Worm (Caenorhabditis elegans): ENCODE results near the gene T24D5.1.
A peak's percentile ranks its signal among the peaks of the same experiment; 100 is the strongest.

T24D5.1 gene

ce11 chrX:12574473-12574872 lies at the start of gene T24D5.1:
Gene T24D5.1 (plus strand): TSS chrX:12574773.
- no peak for TF ChIP-seq flt-1 (GFP tag; IDR thresholded peaks at IDR 0.05)

- TF ChIP-seq T22C8.4 (GFP tag; IDR thresholded peaks at IDR 0.05) (no peak), ztf-23 (GFP tag; IDR thresholded peaks at IDR 0.05) (no peak), ref-1 (GFP tag; conservative IDR thresholded peaks at IDR 0.05) (no peak)
Observed at ce11 chrX:12525359-12525839, 49.2 kb upstream of the T24D5.1 start, which contains the start of gene scd-1. Gene scd-1 (minus strand): TSS chrX:12525789.

ce11 chrX:12532405-12532804 lies 42.2 kb upstream of the T24D5.1 start:
- no peak for TF ChIP-seq ref-1 (GFP tag; conservative IDR thresholded peaks at IDR 0.05)

ce11 chrX:12534476-12534875 lies 40.1 kb upstream of the T24D5.1 start:
- no peak for TF ChIP-seq flt-1 (GFP tag; IDR thresholded peaks at IDR 0.05)
- no peak for TF ChIP-seq cog-1 (tag; optimal IDR thresholded peaks at IDR 0.05)
- TF ChIP-seq ref-1 (GFP tag; conservative IDR thresholded peaks at IDR 0.05) = no peak
- TF ChIP-seq ztf-23 (GFP tag; IDR thresholded peaks at IDR 0.05) = no peak
- TF ChIP-seq klf-2 (GFP tag; conservative IDR thresholded peaks at IDR 0.05) = no peak
- no peak for TF ChIP-seq ztf-29 (GFP tag; IDR thresholded peaks at IDR 0.05)
- TF ChIP-seq med-1 (GFP tag; optimal IDR thresholded peaks at IDR 0.05; ENCODE audit: insufficient read depth) = no peak
- TF ChIP-seq tab-1 (GFP tag; IDR thresholded peaks at IDR 0.05) = no peak

ce11 chrX:12538794-12539193 lies 35.8 kb upstream of the T24D5.1 start:
- TF ChIP-seq T22C8.4 (GFP tag; IDR thresholded peaks at IDR 0.05) = no peak
- TF ChIP-seq ref-1 (GFP tag; conservative IDR thresholded peaks at IDR 0.05) = no peak
- no peak for TF ChIP-seq cog-1 (tag; optimal IDR thresholded peaks at IDR 0.05)
- TF ChIP-seq flt-1 (GFP tag; IDR thresholded peaks at IDR 0.05) = no peak
- no peak for TF ChIP-seq tab-1 (GFP tag; IDR thresholded peaks at IDR 0.05)
- no peak for TF ChIP-seq ztf-23 (GFP tag; IDR thresholded peaks at IDR 0.05)
- TF ChIP-seq klf-2 (GFP tag; conservative IDR thresholded peaks at IDR 0.05) = no peak
- TF ChIP-seq med-1 (GFP tag; optimal IDR thresholded peaks at IDR 0.05; ENCODE audit: insufficient read depth) = no peak
- no peak for TF ChIP-seq ztf-29 (GFP tag; IDR thresholded peaks at IDR 0.05)

- TF ChIP-seq med-1 (GFP tag; optimal IDR thresholded peaks at IDR 0.05; ENCODE audit: insufficient read depth) (no peak), klf-2 (GFP tag; conservative IDR thresholded peaks at IDR 0.05) (no peak), flt-1 (GFP tag; IDR thresholded peaks at IDR 0.05) (no peak), ztf-23 (GFP tag; IDR thresholded peaks at IDR 0.05) (no peak), ref-1 (GFP tag; conservative IDR thresholded peaks at IDR 0.05) (no peak), T22C8.4 (GFP tag; IDR thresholded peaks at IDR 0.05) (no peak), tab-1 (GFP tag; IDR thresholded peaks at IDR 0.05) (no peak), ztf-29 (GFP tag; IDR thresholded peaks at IDR 0.05) (no peak), cog-1 (tag; optimal IDR thresholded peaks at IDR 0.05) (no peak)
Observed at ce11 chrX:12545100-12545499, 29.5 kb upstream of the T24D5.1 start.

ce11 chrX:12546804-12547203 lies 27.8 kb upstream of the T24D5.1 start:
- TF ChIP-seq ref-1 (GFP tag; conservative IDR thresholded peaks at IDR 0.05) (no peak), cog-1 (tag; optimal IDR thresholded peaks at IDR 0.05) (no peak), flt-1 (GFP tag; IDR thresholded peaks at IDR 0.05) (no peak), tab-1 (GFP tag; IDR thresholded peaks at IDR 0.05) (no peak), T22C8.4 (GFP tag; IDR thresholded peaks at IDR 0.05) (no peak), ztf-29 (GFP tag; IDR thresholded peaks at IDR 0.05) (no peak), klf-2 (GFP tag; conservative IDR thresholded peaks at IDR 0.05) (no peak), ztf-23 (GFP tag; IDR thresholded peaks at IDR 0.05) (no peak), med-1 (GFP tag; optimal IDR thresholded peaks at IDR 0.05; ENCODE audit: insufficient read depth) (no peak)

ce11 chrX:12549056-12549455 lies 25.5 kb upstream of the T24D5.1 start:
- no peak for TF ChIP-seq ztf-29 (GFP tag; IDR thresholded peaks at IDR 0.05)
- TF ChIP-seq ztf-23 (GFP tag; IDR thresholded peaks at IDR 0.05) = no peak
- TF ChIP-seq ref-1 (GFP tag; conservative IDR thresholded peaks at IDR 0.05) = no peak
- TF ChIP-seq klf-2 (GFP tag; conservative IDR thresholded peaks at IDR 0.05) = no peak
- no peak for TF ChIP-seq tab-1 (GFP tag; IDR thresholded peaks at IDR 0.05)
- no peak for TF ChIP-seq flt-1 (GFP tag; IDR thresholded peaks at IDR 0.05)
- no peak for TF ChIP-seq med-1 (GFP tag; optimal IDR thresholded peaks at IDR 0.05; ENCODE audit: insufficient read depth)
- TF ChIP-seq cog-1 (tag; optimal IDR thresholded peaks at IDR 0.05) = no peak

ce11 chrX:12551633-12552032 lies 22.9 kb upstream of the T24D5.1 start, which contains the start of gene npr-4:
Gene npr-4 (minus strand): TSS chrX:12551684.
- TF ChIP-seq ref-1 (GFP tag; conservative IDR thresholded peaks at IDR 0.05) (no peak), cog-1 (tag; optimal IDR thresholded peaks at IDR 0.05) (no peak), ztf-29 (GFP tag; IDR thresholded peaks at IDR 0.05) (no peak), flt-1 (GFP tag; IDR thresholded peaks at IDR 0.05) (no peak), klf-2 (GFP tag; conservative IDR thresholded peaks at IDR 0.05) (no peak), tab-1 (GFP tag; IDR thresholded peaks at IDR 0.05) (no peak), T22C8.4 (GFP tag; IDR thresholded peaks at IDR 0.05) (no peak), ztf-23 (GFP tag; IDR thresholded peaks at IDR 0.05) (no peak), med-1 (GFP tag; optimal IDR thresholded peaks at IDR 0.05; ENCODE audit: insufficient read depth) (no peak)

- TF ChIP-seq tab-1 (GFP tag; IDR thresholded peaks at IDR 0.05) (peak; percentile 98), klf-2 (GFP tag; conservative IDR thresholded peaks at IDR 0.05) (peak; percentile 95), ztf-29 (GFP tag; IDR thresholded peaks at IDR 0.05) (peak; percentile 97), cog-1 (tag; optimal IDR thresholded peaks at IDR 0.05) (peak; percentile 89), T22C8.4 (GFP tag; IDR thresholded peaks at IDR 0.05) (peak; percentile 94), med-1 (GFP tag; optimal IDR thresholded peaks at IDR 0.05; ENCODE audit: insufficient read depth) (peak; percentile 80), flt-1 (GFP tag; IDR thresholded peaks at IDR 0.05) (peak; percentile 98), ref-1 (GFP tag; conservative IDR thresholded peaks at IDR 0.05) (peak; percentile 96), ztf-23 (GFP tag; IDR thresholded peaks at IDR 0.05) (peak; percentile 96)
Observed at ce11 chrX:12563589-12563988, 11.0 kb upstream of the T24D5.1 start.

- TF ChIP-seq flt-1 (GFP tag; IDR thresholded peaks at IDR 0.05) = no peak
- no peak for TF ChIP-seq cog-1 (tag; optimal IDR thresholded peaks at IDR 0.05)
- TF ChIP-seq ztf-29 (GFP tag; IDR thresholded peaks at IDR 0.05) = no peak
- TF ChIP-seq ztf-23 (GFP tag; IDR thresholded peaks at IDR 0.05) = no peak
- TF ChIP-seq T22C8.4 (GFP tag; IDR thresholded peaks at IDR 0.05) = no peak
- no peak for TF ChIP-seq med-1 (GFP tag; optimal IDR thresholded peaks at IDR 0.05; ENCODE audit: insufficient read depth)
- TF ChIP-seq ref-1 (GFP tag; conservative IDR thresholded peaks at IDR 0.05) = no peak
- no peak for TF ChIP-seq klf-2 (GFP tag; conservative IDR thresholded peaks at IDR 0.05)
- no peak for TF ChIP-seq tab-1 (GFP tag; IDR thresholded peaks at IDR 0.05)
Observed at ce11 chrX:12579774-12580173, 5.2 kb downstream of the T24D5.1 start, which contains the start of gene T24D5.3. Gene T24D5.3 (plus strand): TSS chrX:12580074.

Measured in whole organism, midembryonic.